Worm (Caenorhabditis elegans): ENCODE results near the gene srr-1.
A peak's percentile ranks its signal among the peaks of the same experiment; 100 is the strongest.

The srr-1 gene

ce11 chrV:13020014-13020413 is 33.5 kb downstream of the srr-1 start:
- no peak for TF ChIP-seq rnt-1 (tag; optimal IDR thresholded peaks at IDR 0.05)
- TF ChIP-seq nhr-12 (tag; optimal IDR thresholded peaks at IDR 0.05) = no peak
- TF ChIP-seq ceh-90 (tag; optimal IDR thresholded peaks at IDR 0.05) = no peak
- no peak for TF ChIP-seq ets-5 (GFP tag; IDR thresholded peaks at IDR 0.05)
- TF ChIP-seq nhr-77 (tag; optimal IDR thresholded peaks at IDR 0.05) = no peak
- no peak for TF ChIP-seq sptf-1 (tag; optimal IDR thresholded peaks at IDR 0.05)
- no peak for TF ChIP-seq elt-2 (tag; optimal IDR thresholded peaks at IDR 0.05)
- TF ChIP-seq egl-27 (tag; optimal IDR thresholded peaks at IDR 0.05) = no peak
- TF ChIP-seq lin-39 (tag; optimal IDR thresholded peaks at IDR 0.05) = no peak
- no peak for TF ChIP-seq nhr-19 (GFP tag; conservative IDR thresholded peaks at IDR 0.05)
- no peak for TF ChIP-seq nhr-71 (tag; optimal IDR thresholded peaks at IDR 0.05)
- TF ChIP-seq fos-1 (tag; optimal IDR thresholded peaks at IDR 0.05) = no peak
- no peak for TF ChIP-seq ztf-11 (tag; optimal IDR thresholded peaks at IDR 0.05)
- TF ChIP-seq pag-3 (tag; optimal IDR thresholded peaks at IDR 0.05; ENCODE audit: borderline replicate concordance, insufficient read depth) = no peak

DNA sequence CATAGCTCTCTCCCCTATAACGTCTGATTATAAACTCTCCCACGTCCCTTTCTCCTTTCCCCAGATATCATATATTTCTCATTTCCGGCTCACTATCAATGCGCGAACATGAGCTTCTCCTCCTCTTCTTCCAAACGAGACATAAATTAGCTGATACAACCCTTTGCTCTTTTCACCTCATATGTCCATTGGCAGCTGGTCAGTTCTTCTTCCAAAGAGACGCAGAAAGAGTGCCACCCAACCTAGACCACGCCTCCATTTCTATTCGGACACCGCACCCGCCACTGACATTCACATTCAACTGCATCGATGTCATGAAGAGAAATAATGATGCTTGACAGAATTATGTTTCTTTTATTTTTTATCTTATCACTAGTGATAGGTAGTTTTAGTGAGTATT is 34.8 kb downstream of the srr-1 start, which contains the start of gene fmi-1:
Gene fmi-1 (plus strand): TSS at position 301 of the 400 bp plus-strand sequence.
- TF ChIP-seq nhr-76 (tag; optimal IDR thresholded peaks at IDR 0.05) (no peak), unc-98 (GFP tag; IDR thresholded peaks at IDR 0.05) (no peak), grh-1 (GFP tag; IDR thresholded peaks at IDR 0.05) (no peak), zip-4 (GFP tag; optimal IDR thresholded peaks at IDR 0.05) (no peak), zag-1 (tag; optimal IDR thresholded peaks at IDR 0.05) (no peak), C34B4.2 (tag; optimal IDR thresholded peaks at IDR 0.05) (no peak), nhr-84 (tag; optimal IDR thresholded peaks at IDR 0.05) (no peak), mef-2 (tag; optimal IDR thresholded peaks at IDR 0.05) (no peak), pqm-1 (tag; optimal IDR thresholded peaks at IDR 0.05) (no peak), efl-3 (GFP tag; optimal IDR thresholded peaks at IDR 0.05) (no peak)

DNA sequence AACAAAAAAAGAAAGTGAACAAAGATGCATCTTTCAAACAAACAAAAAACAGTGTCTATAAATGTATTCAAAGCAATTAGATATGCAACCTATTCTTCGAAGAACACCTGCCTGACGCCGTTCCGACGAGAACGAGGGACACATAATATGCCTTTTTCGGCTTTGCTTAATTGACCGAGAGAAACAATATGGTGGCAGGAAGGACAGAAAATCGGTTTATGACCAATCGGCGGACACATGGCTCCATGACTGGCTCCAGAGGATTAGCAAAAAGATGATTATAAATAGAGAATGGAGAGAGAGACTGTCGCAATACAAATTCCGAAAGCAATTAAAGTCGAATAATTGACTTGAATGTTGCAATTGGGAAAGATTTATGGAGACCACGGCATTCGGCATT is 35.3 kb downstream of the srr-1 start:
- TF ChIP-seq nhr-71 (tag; optimal IDR thresholded peaks at IDR 0.05) (no peak), nhr-85 (tag) (no peak), F16B12.6 (tag; optimal IDR thresholded peaks at IDR 0.05) (no peak), rnt-1 (tag; optimal IDR thresholded peaks at IDR 0.05) (no peak), zag-1 (tag; optimal IDR thresholded peaks at IDR 0.05) (no peak), hlh-4 (tag; optimal IDR thresholded peaks at IDR 0.05) (no peak), ceh-90 (tag; optimal IDR thresholded peaks at IDR 0.05) (no peak), pax-3 (tag; optimal IDR thresholded peaks at IDR 0.05) (no peak), fkh-4 (tag; optimal IDR thresholded peaks at IDR 0.05; ENCODE audit: borderline replicate concordance) (no peak), fkh-8 (tag; optimal IDR thresholded peaks at IDR 0.05) (no peak)

DNA sequence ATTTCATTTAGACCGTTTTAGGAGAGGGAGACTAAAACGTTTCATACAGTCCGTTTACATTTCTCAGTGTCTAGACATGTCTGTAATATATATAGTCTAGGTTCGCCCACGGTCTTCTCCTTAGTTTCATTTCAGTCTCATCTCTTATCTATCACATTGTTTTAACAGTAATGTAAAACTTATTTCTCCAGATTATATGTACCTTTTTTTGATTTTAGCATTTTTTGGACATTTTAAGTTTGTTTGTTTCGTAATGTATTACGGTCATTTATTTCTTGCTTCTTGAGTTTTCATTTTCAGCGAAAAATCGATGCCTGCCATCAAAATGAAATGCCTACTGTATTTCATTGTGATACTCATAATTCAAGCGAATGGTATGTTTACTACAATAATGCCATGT is 39.7 kb downstream of the srr-1 start, which contains the start of gene F15B9.6:
Gene F15B9.6 (plus strand): TSS at position 301 of the 400 bp plus-strand sequence.
- TF ChIP-seq efl-1 (optimal IDR thresholded peaks at IDR 0.05) (no peak), efl-1 (GFP tag; optimal IDR thresholded peaks at IDR 0.05 in 1 of 2) (peak in 1 of 2 experiments; percentile 47), lsy-2 (tag; optimal IDR thresholded peaks at IDR 0.05) (no peak), ceh-88 (GFP tag; IDR thresholded peaks at IDR 0.05) (no peak), hlh-17 (GFP tag; optimal IDR thresholded peaks at IDR 0.05; ENCODE audit: borderline replicate concordance) (no peak), ets-5 (GFP tag; IDR thresholded peaks at IDR 0.05) (no peak), nhr-76 (tag; optimal IDR thresholded peaks at IDR 0.05) (no peak)

- TF ChIP-seq unc-98 (GFP tag; IDR thresholded peaks at IDR 0.05) (no peak), unc-62 (GFP tag; optimal IDR thresholded peaks at IDR 0.05) (no peak), elt-3 (tag; optimal IDR thresholded peaks at IDR 0.05) (no peak), lin-39 (tag; optimal IDR thresholded peaks at IDR 0.05) (no peak), irx-1 (tag; optimal IDR thresholded peaks at IDR 0.05) (no peak), nhr-19 (GFP tag; conservative IDR thresholded peaks at IDR 0.05) (no peak), nhr-84 (tag; optimal IDR thresholded peaks at IDR 0.05) (no peak), egl-27 (tag; optimal IDR thresholded peaks at IDR 0.05) (no peak), nhr-77 (tag; optimal IDR thresholded peaks at IDR 0.05) (no peak), sox-4 (tag; optimal IDR thresholded peaks at IDR 0.05) (no peak), rnt-1 (tag; optimal IDR thresholded peaks at IDR 0.05) (no peak), efl-1 (optimal IDR thresholded peaks at IDR 0.05) (no peak), efl-1 (GFP tag; optimal IDR thresholded peaks at IDR 0.05 in 1 of 2) (no peak), zag-1 (tag; optimal IDR thresholded peaks at IDR 0.05) (no peak), lin-35 (GFP tag; optimal IDR thresholded peaks at IDR 0.05) (no peak), aha-1 (tag; optimal IDR thresholded peaks at IDR 0.05) (no peak), hpl-2 (GFP tag; optimal IDR thresholded peaks at IDR 0.05) (no peak), ceh-88 (GFP tag; IDR thresholded peaks at IDR 0.05) (no peak), fkh-4 (tag; optimal IDR thresholded peaks at IDR 0.05; ENCODE audit: borderline replicate concordance) (no peak), grh-1 (GFP tag; IDR thresholded peaks at IDR 0.05) (no peak), mep-1 (tag; optimal IDR thresholded peaks at IDR 0.05) (no peak)
Observed at ce11 chrV:13013158-13013557, 40.4 kb downstream of the srr-1 start, which contains the start of gene try-10. Gene try-10, minus strand, starts transcription at chrV:13013258.
